Fruit fly (Drosophila melanogaster): ENCODE data around the gene Ccdc56.

Ccdc56 gene

dm6 chr3L:11681794-11682193 lies 27.0 kb upstream of the Ccdc56 start, which contains the start of gene TfIIEalpha (continued):
- TF ChIP-seq PHDP (tag; optimal IDR thresholded peaks at IDR 0.05) (peak; percentile 11), CG12299 (tag; optimal IDR thresholded peaks at IDR 0.05) (no peak), CG13287 (GFP tag; IDR thresholded peaks at IDR 0.05; ENCODE audit: partially characterized antibody) (peak; percentile 52), Hmr (GFP tag; optimal IDR thresholded peaks at IDR 0.05) (peak; percentile 62), CG11504 (tag; optimal IDR thresholded peaks at IDR 0.05) (peak; percentile 39), CG9932 (GFP tag; IDR thresholded peaks at IDR 0.05) (peak; percentile 58), grau (tag; optimal IDR thresholded peaks at IDR 0.05) (peak; percentile 25), lilli (GFP tag; optimal IDR thresholded peaks at IDR 0.05) (peak; percentile 41), ind (GFP tag; optimal IDR thresholded peaks at IDR 0.05) (no peak), Fer1 (GFP tag; optimal IDR thresholded peaks at IDR 0.05) (peak; percentile 11), CG13624 (GFP tag; optimal IDR thresholded peaks at IDR 0.05) (peak; percentile 17), sens (GFP tag) (peak; percentile 16), CG17186 (GFP tag; optimal IDR thresholded peaks at IDR 0.05) (peak; percentile 43), CG34422 (GFP tag; IDR thresholded peaks at IDR 0.05) (no peak; the same call in 2 of the 3 replicates), yki (optimal IDR thresholded peaks at IDR 0.05) (no peak), Sry-δ (GFP tag; optimal IDR thresholded peaks at IDR 0.05) (peak; percentile 59), CG3847 (GFP tag; IDR thresholded peaks at IDR 0.05) (peak; percentile 74), row (GFP tag; IDR thresholded peaks at IDR 0.05) (peak; percentile 62), HmgZ (tag; optimal IDR thresholded peaks at IDR 0.05) (peak; percentile 76), chn (GFP tag; optimal IDR thresholded peaks at IDR 0.05) (peak; percentile 12), CG10147 (GFP tag; optimal IDR thresholded peaks at IDR 0.05) (peak; percentile 2), CoRest (tag; optimal IDR thresholded peaks at IDR 0.05) (peak; percentile 62), CG42726 (GFP tag; IDR thresholded peaks at IDR 0.05; ENCODE audit: partially characterized antibody) (peak; percentile 72), CG7928 (GFP tag; optimal IDR thresholded peaks at IDR 0.05) (peak; percentile 15), dpn (GFP tag; optimal IDR thresholded peaks at IDR 0.05) (peak; percentile 15 to 22), zf30C (GFP tag; optimal IDR thresholded peaks at IDR 0.05) (no peak), CG8359 (GFP tag; optimal IDR thresholded peaks at IDR 0.05; ENCODE audit: borderline replicate concordance) (no peak), CG6791 (GFP tag; IDR thresholded peaks at IDR 0.05; ENCODE audit: partially characterized antibody) (peak; percentile 56), CG33213 (GFP tag; optimal IDR thresholded peaks at IDR 0.05) (peak; percentile 71), Opbp (GFP tag; IDR thresholded peaks at IDR 0.05; ENCODE audit: partially characterized antibody) (peak; percentile 74; the same call in 2 of the 3 replicates), CG9215 (GFP tag; IDR thresholded peaks at IDR 0.05) (peak; percentile 100), CG3163 (GFP tag; optimal IDR thresholded peaks at IDR 0.05) (no peak), nerfin-2 (GFP tag; IDR thresholded peaks at IDR 0.05; ENCODE audit: partially characterized antibody) (no peak), CG2116 (GFP tag; optimal IDR thresholded peaks at IDR 0.05) (peak; percentile 38), Dll (GFP tag; IDR thresholded peaks at IDR 0.05; ENCODE audit: partially characterized antibody) (peak; percentile 26; the same call in 1 of the 4 replicates), br (optimal IDR thresholded peaks at IDR 0.05) (no peak), CG12659 (GFP tag; optimal IDR thresholded peaks at IDR 0.05) (peak; percentile 60), Lhr (GFP tag; optimal IDR thresholded peaks at IDR 0.05) (peak; percentile 91), Mad (GFP tag; optimal IDR thresholded peaks at IDR 0.05) (peak; percentile 19), Pdp1 (GFP tag; optimal IDR thresholded peaks at IDR 0.05) (peak in 1 of 2 experiments; percentile 56), Rfx (GFP tag; IDR thresholded peaks at IDR 0.05) (peak; percentile 49; the same call in 1 of the 2 replicates), CG6254 (GFP tag; optimal IDR thresholded peaks at IDR 0.05) (no peak), YL-1 (GFP tag; optimal IDR thresholded peaks at IDR 0.05) (peak; percentile 58), Ets65A (GFP tag) (peak; percentile 76), mam (GFP tag; optimal IDR thresholded peaks at IDR 0.05) (peak; percentile 22), CG12769 (tag; optimal IDR thresholded peaks at IDR 0.05) (peak; percentile 27), pita (GFP tag; optimal IDR thresholded peaks at IDR 0.05) (peak; percentile 81), Med (GFP tag) (peak; percentile 76), CG9797 (GFP tag; optimal IDR thresholded peaks at IDR 0.05) (peak; percentile 88), insv (GFP tag; optimal IDR thresholded peaks at IDR 0.05) (peak in 1 of 2 experiments; percentile 4)

All from whole organism, embryonic.